Worm (Caenorhabditis elegans) whole organism, dauer: ENCODE results near the gene F43C11.3.

Source experiments
- unc-62 ChIP-seq: sonication (generic microtip); optimal IDR thresholded peaks from 2 replicates; lab custom pipeline; 2017; ENCODE audit warnings: missing biosample characterization, missing genetic modification reagents, missing genetic modification characterization

F43C11.3 gene

DNA sequence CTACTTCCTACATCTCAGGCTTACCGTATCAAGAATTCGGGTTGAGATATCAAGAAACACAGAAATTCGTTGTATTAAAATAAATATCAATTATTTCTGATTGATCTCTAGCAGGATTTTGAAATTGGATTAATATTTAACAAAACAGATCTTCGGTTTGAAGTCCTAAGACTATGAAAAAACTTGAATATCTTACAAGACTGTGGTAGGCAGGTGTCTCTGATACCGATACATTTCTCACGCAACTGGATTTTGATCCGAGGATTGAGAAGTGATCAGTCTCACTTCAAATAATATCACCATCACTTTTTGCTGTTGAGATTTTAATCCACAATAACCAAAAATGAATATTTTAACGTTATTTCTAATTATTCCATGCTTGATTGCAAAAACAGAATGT, 6.4 kb upstream of the F43C11.3 start, which contains the start of gene F43C11.4:
TSS of gene F43C11.4 (plus strand) at position 301 of the 400 bp plus-strand sequence.
- TF ChIP-seq unc-62 = no peak

ce11 chrII:2352546-2352945, 566 bp upstream of the F43C11.3 start, which contains the start of gene F43C11.10:
Gene F43C11.10, minus strand, starts transcription at chrII:2352646.
- TF ChIP-seq unc-62 = no peak

- TF ChIP-seq unc-62 = no peak
These were observed 1.4 kb downstream of the F43C11.3 start, which contains the start of gene F43C11.2 for ce11 chrII:2354476-2354875. Gene F43C11.2, plus strand, starts transcription at chrII:2354776.

- TF ChIP-seq unc-62 = no peak
These were observed 3.7 kb downstream of the F43C11.3 start, which contains the start of gene F43C11.1 for ce11 chrII:2356795-2357194. Gene F43C11.1, plus strand, starts transcription at chrII:2357095.

ce11 chrII:2359965-2360364, 6.9 kb downstream of the F43C11.3 start, which contains the start of gene F43C11.16:
Gene F43C11.16, minus strand, starts transcription at chrII:2360065.
- TF ChIP-seq unc-62 = no peak

DNA sequence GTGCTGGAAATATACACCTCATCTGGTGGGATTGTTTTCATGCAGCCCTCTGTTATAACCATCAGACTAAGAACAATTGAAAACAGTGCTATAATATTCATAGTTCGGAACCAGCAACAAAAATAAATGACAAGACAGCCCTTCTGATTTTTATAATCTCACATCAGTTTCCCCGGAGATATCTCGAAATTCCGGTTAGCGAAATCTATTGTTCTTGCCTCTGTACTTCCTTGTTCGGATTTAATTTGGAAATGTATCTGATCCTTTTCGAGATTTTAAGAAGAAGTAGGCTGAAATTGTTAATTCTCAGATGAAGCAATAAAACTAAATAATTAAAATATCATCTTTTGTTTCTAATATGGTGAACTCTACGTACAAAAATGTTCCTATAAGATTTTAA, 10.6 kb downstream of the F43C11.3 start, which contains the start of gene F43C11.11:
TSS of gene F43C11.11 (minus strand) at position 101 of the 400 bp plus-strand sequence.
- no peak for TF ChIP-seq unc-62

DNA sequence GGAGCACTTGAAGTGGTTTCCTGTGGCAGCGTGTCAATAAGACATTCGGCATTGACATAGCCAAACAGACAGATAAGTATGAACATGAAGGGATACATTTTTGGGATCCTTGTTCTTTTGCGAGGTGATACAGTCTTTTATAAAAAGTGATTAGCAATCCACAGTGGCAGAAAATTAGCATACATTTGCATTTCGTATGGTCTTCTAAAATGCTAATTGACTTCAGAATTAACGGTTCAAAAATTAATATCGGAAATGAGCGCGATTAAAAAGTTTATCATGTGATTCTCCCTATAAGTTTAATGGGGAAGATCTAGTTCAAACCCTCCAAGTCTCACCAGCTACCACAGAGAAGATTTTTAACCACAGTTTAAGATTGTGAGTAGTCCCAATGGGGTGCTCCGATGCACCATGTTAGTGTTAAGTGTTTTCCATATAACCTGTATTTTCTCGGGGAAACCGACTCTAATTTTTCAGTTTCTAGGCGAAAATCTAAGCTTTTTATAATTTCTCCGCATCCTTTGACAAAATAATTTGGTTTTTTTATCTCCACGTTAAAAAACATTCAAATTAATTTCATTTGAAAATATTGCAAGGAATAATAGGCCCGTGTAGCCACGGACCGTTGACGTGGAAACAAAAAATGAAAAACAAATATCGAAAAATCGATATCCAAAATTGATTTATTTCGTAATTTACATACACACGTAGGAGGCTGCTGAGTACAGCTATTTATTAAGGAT, 13.7 kb downstream of the F43C11.3 start, which contains the start of the genes F43C11.12 and F16G10.5:
TSS of gene F43C11.12 (minus strand) at position 101 of the 743 bp plus-strand sequence.
TSS of gene F16G10.5 (plus strand) at position 693 of the 743 bp plus-strand sequence.
- no peak for TF ChIP-seq unc-62

DNA sequence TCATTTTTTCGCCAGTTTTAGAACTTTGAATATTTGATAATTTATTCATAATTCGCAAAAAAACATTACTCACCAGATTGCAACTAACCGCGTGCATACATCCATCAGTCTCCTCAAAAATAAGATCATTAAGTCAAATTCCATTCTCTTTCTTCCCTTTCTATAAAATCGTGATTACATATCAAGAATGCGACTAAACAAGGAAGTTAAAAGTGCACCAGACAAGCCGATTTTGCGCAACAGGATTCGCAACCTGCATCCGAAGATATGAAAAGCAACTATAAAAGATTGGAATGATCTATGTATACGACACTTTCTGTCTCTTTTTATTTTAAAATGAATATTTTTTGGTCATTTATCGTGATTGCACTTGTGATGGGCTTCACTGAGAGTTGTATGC, 15.8 kb downstream of the F43C11.3 start, which contains the start of gene hpo-25:
TSS of gene hpo-25 (plus strand) at position 301 of the 400 bp plus-strand sequence.
- no peak for TF ChIP-seq unc-62

ce11 chrII:2372090-2372489, 19.0 kb downstream of the F43C11.3 start, which contains the start of gene F16G10.3:
Gene F16G10.3, plus strand, starts transcription at chrII:2372390.
- no peak for TF ChIP-seq unc-62

DNA sequence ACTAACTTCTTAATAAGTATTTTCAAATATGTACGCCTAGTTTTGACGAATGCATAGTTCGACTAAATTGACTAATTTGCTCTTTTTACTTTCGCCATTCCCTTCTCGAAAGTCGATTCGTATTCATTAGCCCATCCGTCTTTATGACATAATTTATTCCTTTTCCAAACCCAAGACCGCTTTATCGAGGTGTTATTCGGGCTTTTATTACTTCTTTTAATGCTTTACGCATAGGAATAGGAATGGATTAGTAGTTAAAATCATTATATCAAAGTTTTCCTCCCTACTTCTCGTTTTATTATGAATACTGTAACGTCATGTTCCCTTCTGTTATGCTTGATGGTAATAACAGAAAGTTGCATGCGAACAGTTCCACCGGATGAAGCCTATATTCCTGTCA, 21.9 kb downstream of the F43C11.3 start, which contains the start of gene F16G10.2:
TSS of gene F16G10.2 (plus strand) at position 301 of the 400 bp plus-strand sequence.
- no peak for TF ChIP-seq unc-62

DNA sequence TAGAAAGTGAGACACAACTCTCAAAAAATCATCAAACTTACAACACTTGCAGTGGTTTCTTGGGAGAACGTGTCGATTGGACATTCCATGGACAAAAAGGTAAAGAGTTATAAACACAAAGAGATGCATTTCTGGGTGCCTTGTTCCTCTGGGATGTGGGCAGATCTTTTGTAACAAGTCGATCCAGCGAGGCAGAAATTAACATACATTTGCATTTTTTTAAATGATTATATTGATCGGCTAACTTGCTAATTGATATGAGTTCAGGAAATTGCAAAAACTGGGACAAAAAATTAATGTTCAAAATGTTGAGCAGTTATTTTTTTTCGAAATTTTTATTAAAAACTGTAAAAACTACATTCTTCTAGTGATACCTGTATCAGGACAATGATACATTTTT, 24.6 kb downstream of the F43C11.3 start, which contains the start of gene F16G10.6:
TSS of gene F16G10.6 (minus strand) at position 101 of the 400 bp plus-strand sequence.
- no peak for TF ChIP-seq unc-62

DNA sequence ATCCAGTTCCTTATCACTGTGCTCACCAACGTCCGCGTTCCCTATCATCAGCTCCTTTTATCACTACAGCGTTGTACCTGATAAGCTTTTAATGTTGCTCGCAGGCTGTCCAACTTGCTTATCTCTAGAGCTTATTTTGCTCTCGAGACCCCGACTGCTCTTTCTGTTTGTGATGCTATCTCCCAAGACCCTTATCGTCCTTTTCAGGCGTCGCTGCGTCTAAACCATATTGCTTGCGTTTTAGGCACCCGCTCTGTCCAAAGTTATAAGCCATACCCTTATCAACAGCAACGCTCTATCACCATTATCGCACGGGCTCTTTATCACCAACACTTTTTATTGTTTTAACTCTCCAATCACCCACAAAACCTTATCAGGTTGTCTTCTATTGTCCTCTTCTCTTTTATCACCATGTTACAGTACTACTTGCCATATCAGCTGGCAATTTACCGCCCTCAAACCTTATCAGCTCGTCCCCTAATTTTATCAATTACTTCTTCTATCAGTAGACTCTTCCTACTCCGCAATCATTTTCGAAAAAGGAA, 25.4 kb downstream of the F43C11.3 start:
- TF ChIP-seq unc-62 = no peak

ce11 chrII:2379673-2380072, 26.6 kb downstream of the F43C11.3 start:
- no peak for TF ChIP-seq unc-62

- no peak for TF ChIP-seq unc-62
These were observed 27.1 kb downstream of the F43C11.3 start, which contains the start of gene F16G10.7 for ce11 chrII:2380174-2380573. Gene F16G10.7, minus strand, starts transcription at chrII:2380274.

ce11 chrII:2383334-2383733, 30.2 kb downstream of the F43C11.3 start, which contains the start of gene F16G10.8:
Gene F16G10.8, minus strand, starts transcription at chrII:2383434.
- no peak for TF ChIP-seq unc-62

DNA sequence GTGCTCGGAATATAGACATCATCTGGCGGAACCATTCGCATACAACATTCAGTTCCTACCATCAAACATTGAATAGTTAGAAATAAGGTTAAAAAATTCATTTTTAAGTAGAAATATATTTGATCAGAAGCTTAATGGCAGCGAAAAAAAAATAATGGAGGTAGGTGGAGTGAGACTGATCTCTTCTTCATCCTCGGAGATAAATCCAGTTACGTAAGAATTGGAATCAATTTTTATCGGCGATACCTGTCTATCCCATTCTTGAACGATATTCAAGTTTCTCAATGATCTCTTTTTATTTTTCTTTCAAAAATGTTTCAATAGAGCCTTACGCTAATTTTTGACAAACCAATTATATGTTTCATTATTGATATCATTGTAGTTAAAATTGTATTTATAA, 32.4 kb downstream of the F43C11.3 start, which contains the start of gene F16G10.9:
TSS of gene F16G10.9 (minus strand) at position 101 of the 400 bp plus-strand sequence.
- no peak for TF ChIP-seq unc-62

DNA sequence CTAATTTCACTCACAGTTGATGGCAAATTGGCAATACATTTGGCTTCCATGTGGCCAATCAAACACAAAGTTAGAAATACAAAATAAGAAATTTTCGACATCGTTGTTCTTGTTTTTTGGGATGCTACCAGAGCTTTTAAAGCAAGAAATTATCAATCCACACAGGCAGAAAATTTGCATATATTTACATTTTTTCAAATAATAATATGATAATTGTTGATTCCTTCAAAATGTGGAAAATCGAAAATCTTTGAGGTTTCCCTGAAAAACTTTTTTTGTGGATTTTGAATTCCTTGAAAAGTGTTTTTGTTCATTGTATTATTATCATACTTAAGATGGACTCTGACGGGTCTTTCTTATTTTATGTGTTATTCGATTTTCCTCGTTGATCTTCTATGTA, 37.8 kb downstream of the F43C11.3 start, which contains the start of gene F16G10.10:
TSS of gene F16G10.10 (minus strand) at position 101 of the 400 bp plus-strand sequence.
- no peak for TF ChIP-seq unc-62
